Worm (Caenorhabditis elegans): ENCODE results near the gene Y41D4B.1.

Y41D4B.1 gene

DNA sequence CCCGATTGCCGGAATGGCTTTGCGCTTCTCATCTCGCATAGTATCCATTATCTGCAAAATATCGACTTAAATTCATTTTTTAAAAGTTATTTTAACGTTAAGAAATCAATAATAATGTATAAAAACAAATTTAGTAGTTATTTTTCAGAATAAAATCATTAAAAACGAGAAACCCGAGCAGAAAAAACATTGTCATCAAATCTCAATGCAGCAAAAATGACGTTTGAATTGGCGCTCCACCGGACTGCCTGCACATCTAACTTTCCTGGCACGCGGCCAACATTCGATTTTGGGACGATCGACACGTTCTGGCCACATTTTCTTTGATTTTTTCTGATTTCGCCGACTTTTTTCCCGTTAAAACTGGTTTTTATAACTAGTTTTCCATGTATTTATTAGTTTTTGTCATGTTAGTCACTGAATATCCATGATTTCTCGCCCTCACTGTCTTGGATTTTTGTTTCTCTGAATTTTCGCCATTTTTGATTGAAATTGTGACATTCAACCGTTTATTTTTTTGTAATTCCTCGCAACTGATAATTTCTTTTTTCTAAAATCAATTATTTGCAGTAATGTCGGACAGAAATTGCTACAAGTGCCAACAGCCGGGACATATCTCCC is 37.3 kb downstream of the Y41D4B.1 start, which contains the start of the genes pbs-1 and K08D12.3 (continued):
- TF ChIP-seq Y116A8C.19 (tag; optimal IDR thresholded peaks at IDR 0.05; ENCODE audit: borderline replicate concordance) (no peak), unc-98 (GFP tag; IDR thresholded peaks at IDR 0.05) (no peak; the same call in 1 of the 2 replicates), jun-1 (tag; optimal IDR thresholded peaks at IDR 0.05) (peak; percentile 66), hlh-17 (GFP tag; optimal IDR thresholded peaks at IDR 0.05; ENCODE audit: borderline replicate concordance) (no peak), skn-1 (tag; optimal IDR thresholded peaks at IDR 0.05) (peak; percentile 98), nhr-85 (tag) (peak; percentile 90), fkh-10 (GFP tag; optimal IDR thresholded peaks at IDR 0.05) (peak; percentile 6), lin-35 (GFP tag; optimal IDR thresholded peaks at IDR 0.05) (peak; percentile 94 to 95), C34B4.2 (tag; optimal IDR thresholded peaks at IDR 0.05) (no peak), ceh-8 (GFP tag; optimal IDR thresholded peaks at IDR 0.05) (no peak), nhr-71 (tag; optimal IDR thresholded peaks at IDR 0.05) (peak; percentile 90), swsn-7 (tag; optimal IDR thresholded peaks at IDR 0.05) (peak; percentile 84), dpl-1 (GFP tag; optimal IDR thresholded peaks at IDR 0.05) (peak; percentile 89 to 93 (median 92)), ets-5 (GFP tag; IDR thresholded peaks at IDR 0.05) (no peak), egl-13 (tag; optimal IDR thresholded peaks at IDR 0.05) (peak; percentile 60), fkh-4 (tag; optimal IDR thresholded peaks at IDR 0.05; ENCODE audit: borderline replicate concordance) (no peak), zag-1 (tag; optimal IDR thresholded peaks at IDR 0.05) (no peak), zip-4 (GFP tag; optimal IDR thresholded peaks at IDR 0.05) (peak; percentile 42), nhr-77 (tag; optimal IDR thresholded peaks at IDR 0.05) (peak; percentile 58), nhr-20 (tag; optimal IDR thresholded peaks at IDR 0.05) (peak; percentile 81), hpl-2 (GFP tag; optimal IDR thresholded peaks at IDR 0.05) (peak; percentile 21), blmp-1 (tag; optimal IDR thresholded peaks at IDR 0.05) (peak; percentile 72), tlp-1 (tag; optimal IDR thresholded peaks at IDR 0.05) (no peak), sox-4 (tag; optimal IDR thresholded peaks at IDR 0.05) (no peak), fos-1 (tag; optimal IDR thresholded peaks at IDR 0.05) (peak; percentile 31), ces-1 (GFP tag; optimal IDR thresholded peaks at IDR 0.05) (no peak), snpc-4 (tag; optimal IDR thresholded peaks at IDR 0.05) (peak; percentile 52), elt-3 (tag; optimal IDR thresholded peaks at IDR 0.05) (peak in 4 of 6 experiments; percentile 39 to 81 (median 48)), nhr-84 (tag; optimal IDR thresholded peaks at IDR 0.05) (no peak), nhr-11 (tag; optimal IDR thresholded peaks at IDR 0.05) (peak; percentile 50), ceh-88 (GFP tag; IDR thresholded peaks at IDR 0.05) (peak; percentile 41; the same call in 1 of the 2 replicates), dsc-1 (tag; optimal IDR thresholded peaks at IDR 0.05) (peak; percentile 73), C04F5.9 (tag; optimal IDR thresholded peaks at IDR 0.05) (no peak), isw-1 (GFP tag; IDR thresholded peaks at IDR 0.05) (peak; percentile 63), nhr-28 (tag; optimal IDR thresholded peaks at IDR 0.05) (no peak), sup-37 (GFP tag; optimal IDR thresholded peaks at IDR 0.05) (no peak), grh-1 (GFP tag; IDR thresholded peaks at IDR 0.05) (peak; percentile 80), vab-15 (tag; optimal IDR thresholded peaks at IDR 0.05) (no peak), unc-30 (tag; optimal IDR thresholded peaks at IDR 0.05) (no peak), ceh-90 (tag; optimal IDR thresholded peaks at IDR 0.05) (no peak), F16B12.6 (tag; optimal IDR thresholded peaks at IDR 0.05) (peak; percentile 39), ceh-63 (GFP tag; optimal IDR thresholded peaks at IDR 0.05) (no peak), ztf-4 (tag; optimal IDR thresholded peaks at IDR 0.05) (peak; percentile 66), snu-23 (GFP tag; optimal IDR thresholded peaks at IDR 0.05) (peak; percentile 87)
